Worm (Caenorhabditis elegans): ENCODE results near the gene K02E11.10.

- TF ChIP-seq lsy-2 (tag; optimal IDR thresholded peaks at IDR 0.05) (no peak), fos-1 (tag; optimal IDR thresholded peaks at IDR 0.05) (peak; percentile 4), nhr-11 (tag; optimal IDR thresholded peaks at IDR 0.05) (no peak), ztf-1 (GFP tag; conservative IDR thresholded peaks at IDR 0.05) (no peak), blmp-1 (tag; optimal IDR thresholded peaks at IDR 0.05; ENCODE audit: insufficient read depth) (no peak)
Observed at ce11 chrV:14231656-14232055, 9.3 kb downstream of the K02E11.10 start.
